Worm (Caenorhabditis elegans): ENCODE data around the gene Y43E12A.2.

Gene Y43E12A.2

ce11 chrIV:11008996-11009395, 27.1 kb downstream of the Y43E12A.2 start, which contains the start of gene F13H10.6:
TSS of gene F13H10.6 (plus strand) at chrIV:11009296.
- TF ChIP-seq unc-62 (GFP tag; optimal IDR thresholded peaks at IDR 0.05), result no peak

ce11 chrIV:11009928-11010327, 28.1 kb downstream of the Y43E12A.2 start:
- TF ChIP-seq unc-62 (GFP tag; optimal IDR thresholded peaks at IDR 0.05), result no peak

ce11 chrIV:11011920-11012319, 30.1 kb downstream of the Y43E12A.2 start, which contains the start of gene ndx-9:
TSS of gene ndx-9 (minus strand) at chrIV:11012020.
- no peak for TF ChIP-seq unc-62 (GFP tag; optimal IDR thresholded peaks at IDR 0.05)

- TF ChIP-seq unc-62 (GFP tag; optimal IDR thresholded peaks at IDR 0.05), result no peak
Observed at ce11 chrIV:11015881-11016280, 34.0 kb downstream of the Y43E12A.2 start, which contains the start of gene F13H10.3. TSS of gene F13H10.3 (minus strand) at chrIV:11015953.

- TF ChIP-seq unc-62 (GFP tag; optimal IDR thresholded peaks at IDR 0.05), result no peak
Observed at ce11 chrIV:11019962-11020550, 38.2 kb downstream of the Y43E12A.2 start, which contains the start of gene F13H10.8. TSS of gene F13H10.8 (plus strand) at chrIV:11020517.

- TF ChIP-seq unc-62 (GFP tag; optimal IDR thresholded peaks at IDR 0.05), result no peak
Observed at ce11 chrIV:11021512-11022268, 39.8 kb downstream of the Y43E12A.2 start, which contains the start of gene mogs-1. TSS of gene mogs-1 (minus strand) at chrIV:11021928.

- TF ChIP-seq unc-62 (GFP tag; optimal IDR thresholded peaks at IDR 0.05), result no peak
Observed at ce11 chrIV:11022303-11022702, 40.4 kb downstream of the Y43E12A.2 start, which contains the start of gene alh-3. TSS of gene alh-3 (plus strand) at chrIV:11022603.

- TF ChIP-seq unc-62 (GFP tag; optimal IDR thresholded peaks at IDR 0.05), result no peak
Observed at ce11 chrIV:11025941-11026340, 44.1 kb downstream of the Y43E12A.2 start.

ce11 chrIV:11026648-11027047, 44.8 kb downstream of the Y43E12A.2 start:
- no peak for TF ChIP-seq unc-62 (GFP tag; optimal IDR thresholded peaks at IDR 0.05)

- TF ChIP-seq unc-62 (GFP tag; optimal IDR thresholded peaks at IDR 0.05), result no peak
Observed at ce11 chrIV:11027560-11027959, 45.7 kb downstream of the Y43E12A.2 start.

- TF ChIP-seq unc-62 (GFP tag; optimal IDR thresholded peaks at IDR 0.05), result no peak
Observed at ce11 chrIV:11029412-11029811, 47.6 kb downstream of the Y43E12A.2 start, which contains the start of gene hrg-5. TSS of gene hrg-5 (minus strand) at chrIV:11029428.

- no peak for TF ChIP-seq unc-62 (GFP tag; optimal IDR thresholded peaks at IDR 0.05)
Observed at ce11 chrIV:11030117-11030516, 48.3 kb downstream of the Y43E12A.2 start.

- no peak for TF ChIP-seq unc-62 (GFP tag; optimal IDR thresholded peaks at IDR 0.05)
Observed at ce11 chrIV:11030893-11031292, 49.0 kb downstream of the Y43E12A.2 start, which contains the start of gene hrg-4. TSS of gene hrg-4 (minus strand) at chrIV:11030993.

ce11 chrIV:11031640-11032039, 49.8 kb downstream of the Y43E12A.2 start:
- TF ChIP-seq unc-62 (GFP tag; optimal IDR thresholded peaks at IDR 0.05), result no peak

ce11 chrIV:11032288-11032687, 50.4 kb downstream of the Y43E12A.2 start, which contains the start of gene hrg-6:
TSS of gene hrg-6 (plus strand) at chrIV:11032588.
- no peak for TF ChIP-seq unc-62 (GFP tag; optimal IDR thresholded peaks at IDR 0.05)
